Fruit fly (Drosophila melanogaster): ENCODE results near the gene Lk.

Gene Lk

DNA sequence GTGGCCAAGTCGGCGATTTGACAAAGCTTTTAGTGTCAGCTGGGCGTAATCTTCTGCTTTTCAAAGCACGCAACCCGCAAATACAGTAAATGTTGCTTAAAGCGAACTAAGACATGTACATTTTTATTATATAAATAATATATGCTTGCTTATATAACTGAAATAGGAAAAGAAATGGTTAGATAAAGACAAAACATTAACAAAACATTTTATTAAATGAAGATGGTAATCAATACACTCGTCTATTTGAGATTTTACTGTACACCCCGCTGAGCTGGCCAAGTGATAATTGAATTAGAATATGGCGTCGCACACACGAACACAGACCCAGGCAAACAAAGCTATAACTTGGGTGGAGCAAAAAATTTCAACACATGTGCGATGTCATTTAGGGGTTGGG is 14.1 kb upstream of the Lk start (continued):
- no peak for TF ChIP-seq E2f2 (GFP tag; IDR thresholded peaks at IDR 0.05)
- TF ChIP-seq CG2116 (GFP tag; optimal IDR thresholded peaks at IDR 0.05): no peak
- no peak for TF ChIP-seq bigmax (GFP tag; optimal IDR thresholded peaks at IDR 0.05)
- TF ChIP-seq dysf (GFP tag; IDR thresholded peaks at IDR 0.05): peak; percentile 49; the same call in 2 of the 3 replicates
- no peak for TF ChIP-seq corto (GFP tag; optimal IDR thresholded peaks at IDR 0.05)
- TF ChIP-seq dan (GFP tag; IDR thresholded peaks at IDR 0.05): no peak
- no peak for TF ChIP-seq CG3847 (GFP tag; IDR thresholded peaks at IDR 0.05)
- TF ChIP-seq CkIIα-i1 (GFP tag; IDR thresholded peaks at IDR 0.05): no peak
- peak; percentile 16 for TF ChIP-seq CG18599 (GFP tag; optimal IDR thresholded peaks at IDR 0.05)
- peak; percentile 14 for TF ChIP-seq dmrt11E (tag; optimal IDR thresholded peaks at IDR 0.05)
- TF ChIP-seq vvl (GFP tag; IDR thresholded peaks at IDR 0.05): no peak; the same call in 1 of the 2 replicates
- no peak for TF ChIP-seq tll (GFP tag; optimal IDR thresholded peaks at IDR 0.05)
- TF ChIP-seq CG18262 (tag; optimal IDR thresholded peaks at IDR 0.05): peak; percentile 50
- no peak for TF ChIP-seq CG30431 (GFP tag; optimal IDR thresholded peaks at IDR 0.05)
- TF ChIP-seq sr (GFP tag; IDR thresholded peaks at IDR 0.05): no peak
- no peak for TF ChIP-seq CG7839 (tag; optimal IDR thresholded peaks at IDR 0.05)
- no peak for TF ChIP-seq br (optimal IDR thresholded peaks at IDR 0.05)
- TF ChIP-seq wek (GFP tag; optimal IDR thresholded peaks at IDR 0.05): no peak
- no peak for TF ChIP-seq Taf1 (GFP tag; IDR thresholded peaks at IDR 0.05)
- no peak for TF ChIP-seq Dad (GFP tag; optimal IDR thresholded peaks at IDR 0.05)
- TF ChIP-seq CG10366 (GFP tag; IDR thresholded peaks at IDR 0.05): 0 out of 2 replicates have a peak, but pooled peaks have one; percentile 14
- TF ChIP-seq klu (GFP tag; IDR thresholded peaks at IDR 0.05): no peak
- TF ChIP-seq slbo (GFP tag; IDR thresholded peaks at IDR 0.05): peak; percentile 26; the same call in 1 of the 2 replicates
- TF ChIP-seq Ptx1 (GFP tag; IDR thresholded peaks at IDR 0.05): peak; percentile 56
- TF ChIP-seq CG16813 (GFP tag; IDR thresholded peaks at IDR 0.05; ENCODE audit: partially characterized antibody): no peak
- TF ChIP-seq jumu (GFP tag; optimal IDR thresholded peaks at IDR 0.05): no peak
- no peak for TF ChIP-seq tup (GFP tag; optimal IDR thresholded peaks at IDR 0.05)
- no peak for TF ChIP-seq HHEX (GFP tag; optimal IDR thresholded peaks at IDR 0.05)
- TF ChIP-seq bsh (GFP tag; optimal IDR thresholded peaks at IDR 0.05): peak in 1 of 2 experiments; percentile 65
- TF ChIP-seq sens (GFP tag): peak; percentile 11
- TF ChIP-seq CG6791 (GFP tag; IDR thresholded peaks at IDR 0.05; ENCODE audit: partially characterized antibody): no peak
- TF ChIP-seq CG8281 (tag; optimal IDR thresholded peaks at IDR 0.05): no peak
- TF ChIP-seq GATAe (GFP tag; conservative IDR thresholded peaks at IDR 0.05): no peak
- TF ChIP-seq ato (GFP tag; IDR thresholded peaks at IDR 0.05; ENCODE audit: partially characterized antibody): no peak
- TF ChIP-seq tio (GFP tag; optimal IDR thresholded peaks at IDR 0.05): no peak
- no peak for TF ChIP-seq her (GFP tag; optimal IDR thresholded peaks at IDR 0.05)
- no peak for TF ChIP-seq ara (GFP tag; IDR thresholded peaks at IDR 0.05)
- TF ChIP-seq Sry-β (GFP tag; optimal IDR thresholded peaks at IDR 0.05): no peak
- TF ChIP-seq pan (optimal IDR thresholded peaks at IDR 0.05): no peak
- peak in 1 of 2 experiments; percentile 20 for TF ChIP-seq pan (GFP tag; optimal IDR thresholded peaks at IDR 0.05 in 1 of 2, IDR thresholded peaks at IDR 0.05 in 1 of 2)
- no peak for TF ChIP-seq Fer1 (GFP tag; optimal IDR thresholded peaks at IDR 0.05)
- no peak for TF ChIP-seq CG10462 (GFP tag; optimal IDR thresholded peaks at IDR 0.05)
- no peak for TF ChIP-seq Ets97D (GFP tag; optimal IDR thresholded peaks at IDR 0.05)
- TF ChIP-seq disco-r (GFP tag; optimal IDR thresholded peaks at IDR 0.05): no peak
- no peak for TF ChIP-seq abd-A (tag; optimal IDR thresholded peaks at IDR 0.05)
- no peak for TF ChIP-seq ATbp (GFP tag; optimal IDR thresholded peaks at IDR 0.05)
- peak; percentile 45; the same call in 1 of the 2 replicates for TF ChIP-seq HLH3B (GFP tag; IDR thresholded peaks at IDR 0.05)
- no peak for TF ChIP-seq CG9609 (GFP tag; optimal IDR thresholded peaks at IDR 0.05)
- TF ChIP-seq MBD-R2 (GFP tag; IDR thresholded peaks at IDR 0.05): no peak
- no peak for TF ChIP-seq Stat92E (GFP tag; optimal IDR thresholded peaks at IDR 0.05)
- TF ChIP-seq gce (GFP tag; IDR thresholded peaks at IDR 0.05): 0 out of 3 replicates have a peak, but pooled peaks have one; percentile 17
